Worm (Caenorhabditis elegans) whole organism, L3 larva: Measurements from ENCODE around the gene glt-7.

ENCODE experiments used
- ceh-9 ChIP-seq: sonication (generic microtip); optimal IDR thresholded peaks from 2 replicates; lab custom pipeline; 2018; ENCODE audit warnings: missing biosample characterization, missing genetic modification characterization
- nfya-1 ChIP-seq: sonication (generic microtip); optimal IDR thresholded peaks from 2 replicates; lab custom pipeline; 2017; ENCODE audit warnings: missing genetic modification characterization, mild to moderate bottlenecking, missing compliant biosample characterization, antibody characterized with exemption, moderate library complexity; ENCODE audit not compliant: insufficient read depth
- ztf-11 ChIP-seq: fragments of 150-350 bp; optimal IDR thresholded peaks from 2 replicates; lab custom pipeline; 2014; ENCODE audit warnings: missing biosample characterization, missing genetic modification characterization

DNA sequence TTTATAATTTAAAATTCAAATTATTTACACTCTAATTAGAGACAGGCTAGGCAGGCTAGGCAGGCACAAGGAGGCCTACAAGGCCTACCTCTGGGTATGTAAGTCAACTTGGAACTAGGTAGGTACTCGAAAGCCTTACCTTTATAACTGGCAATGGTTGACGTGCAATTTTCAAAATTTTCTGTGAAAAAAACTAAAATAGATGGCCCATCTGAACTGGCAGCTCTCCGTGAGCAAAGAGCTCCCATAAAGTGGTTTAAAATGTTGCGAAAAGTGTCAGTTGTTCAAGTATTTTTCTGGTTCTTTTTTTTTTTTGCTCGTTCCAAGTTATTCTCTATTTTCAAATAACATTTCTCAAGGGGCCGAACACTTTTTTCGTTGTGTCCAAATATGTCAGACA is 47.9 kb upstream of the glt-7 start:
- TF ChIP-seq ztf-11 (tag; lab: Kevin White, UChicago) (no peak), ceh-9 (tag; lab: Kevin White, UChicago) (no peak), nfya-1 (tag; lab: Kevin White, UChicago) (no peak)
